Worm (Caenorhabditis elegans): Measurements from ENCODE around the gene B0035.18.

DNA sequence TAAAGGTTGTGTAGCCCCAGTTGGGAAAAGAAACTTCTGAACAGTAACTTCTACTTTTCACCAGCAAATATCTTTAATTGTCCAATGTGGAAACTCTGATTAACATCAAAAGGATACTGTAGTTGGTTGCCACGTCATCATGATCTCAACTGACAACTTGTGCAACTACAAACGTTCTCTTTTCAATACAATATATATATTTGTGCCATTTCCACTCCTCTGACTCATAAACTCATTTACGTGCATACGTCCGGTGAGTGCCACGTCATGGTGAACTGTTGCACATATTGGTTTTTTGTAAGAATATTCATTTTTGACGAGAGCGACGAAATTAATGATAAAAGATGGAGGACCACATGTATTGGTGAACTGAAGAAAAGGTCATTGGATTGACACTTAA lies 12.3 kb upstream of the B0035.18 start:
- TF ChIP-seq nhr-11 (tag; optimal IDR thresholded peaks at IDR 0.05) (no peak), zag-1 (tag; optimal IDR thresholded peaks at IDR 0.05) (no peak), snu-23 (GFP tag; optimal IDR thresholded peaks at IDR 0.05) (no peak), nhr-77 (tag; optimal IDR thresholded peaks at IDR 0.05) (no peak)
